Worm (Caenorhabditis elegans) whole organism, young adult: ENCODE results near the gene srbc-32.
A peak's percentile ranks its signal among the peaks of the same experiment; 100 is the strongest.

ENCODE experiments used
- B0336.3 ChIP-seq: fragments of 200-800 bp; sonication (Bioruptor generic); IDR thresholded peaks from 2 replicates; pipeline ENCODE4 v1.3.6; 2022; ENCODE audit warnings: missing genetic modification characterization, missing compliant biosample characterization
- F22D6.2 ChIP-seq: sonication (generic microtip); optimal IDR thresholded peaks from 2 replicates; lab custom pipeline; 2016; ENCODE audit warnings: mild to moderate bottlenecking, missing genetic modification characterization, missing compliant biosample characterization
- F57C9.4 ChIP-seq: sonication (generic microtip); optimal IDR thresholded peaks from 2 replicates; lab custom pipeline; 2017; ENCODE audit warnings: mild to moderate bottlenecking, missing genetic modification characterization, missing compliant biosample characterization
- K11D2.4 ChIP-seq: fragments of 200-800 bp; sonication (Bioruptor generic); IDR thresholded peaks from 2 replicates; pipeline ENCODE4 v1.3.6; 2022; ENCODE audit warnings: missing genetic modification reagents, missing genetic modification characterization, missing compliant biosample characterization
- Y56A3A.18 ChIP-seq: fragments of 200-800 bp; sonication (Bioruptor generic); IDR thresholded peaks from 2 replicates; pipeline ENCODE4 v1.3.6; 2022; ENCODE audit warnings: missing genetic modification reagents, missing genetic modification characterization, missing compliant biosample characterization
- bed-1 ChIP-seq: fragments of 200-800 bp; sonication (Bioruptor generic); IDR thresholded peaks from 2 replicates; pipeline ENCODE4 v1.3.6; 2022; ENCODE audit warnings: missing genetic modification reagents, missing genetic modification characterization, missing compliant biosample characterization
- bed-2 ChIP-seq: fragments of 200-800 bp; sonication (Bioruptor generic); IDR thresholded peaks from 2 replicates; pipeline ENCODE4 v1.3.6; 2022; ENCODE audit warnings: missing genetic modification reagents, missing genetic modification characterization, missing compliant biosample characterization
- ceh-27 ChIP-seq: fragments of 200-800 bp; sonication (Bioruptor generic); optimal IDR thresholded peaks from 2 replicates; lab custom pipeline; 2018; ENCODE audit warnings: mild to moderate bottlenecking, missing genetic modification characterization, moderate library complexity, missing compliant biosample characterization
- ceh-91 ChIP-seq: fragments of 200-800 bp; sonication (Bioruptor generic); IDR thresholded peaks from 2 replicates; pipeline ENCODE4 v1.3.6; 2022; ENCODE audit warnings: missing genetic modification reagents, missing genetic modification characterization, missing compliant biosample characterization
- dox-1 ChIP-seq: fragments of 200-800 bp; sonication (Bioruptor generic); IDR thresholded peaks from 2 replicates; pipeline ENCODE4 v1.3.6; 2022; ENCODE audit warnings: missing genetic modification reagents, missing genetic modification characterization, missing compliant biosample characterization
- dpff-1 ChIP-seq: sonication (generic microtip); optimal IDR thresholded peaks from 2 replicates; lab custom pipeline; 2017; ENCODE audit warnings: mild to moderate bottlenecking, missing genetic modification characterization, missing compliant biosample characterization
- dpl-1 ChIP-seq: fragments of 150-350 bp; optimal IDR thresholded peaks from 2 replicates; lab custom pipeline; 2014; ENCODE audit warnings: missing biosample characterization, missing genetic modification reagents, missing genetic modification characterization
- gei-17 ChIP-seq: fragments of 200-800 bp; sonication (Bioruptor generic); optimal IDR thresholded peaks from 2 replicates; lab custom pipeline; 2018; ENCODE audit warnings: mild to moderate bottlenecking, missing genetic modification characterization, missing compliant biosample characterization
- hlh-12 ChIP-seq: sonication (generic microtip); optimal IDR thresholded peaks from 2 replicates; lab custom pipeline; 2016; ENCODE audit warnings: missing genetic modification characterization, missing compliant biosample characterization
- hlh-26 ChIP-seq: fragments of 200-800 bp; sonication (Bioruptor generic); conservative IDR thresholded peaks from 2 replicates; pipeline ENCODE4 v1.3.6; 2022; ENCODE audit warnings: missing genetic modification reagents, missing genetic modification characterization, missing compliant biosample characterization
- hmg-1.2 ChIP-seq: fragments of 200-800 bp; sonication (Bioruptor generic); IDR thresholded peaks from 2 replicates; pipeline ENCODE4 v1.3.6; 2022; ENCODE audit warnings: missing genetic modification reagents, missing genetic modification characterization, missing compliant biosample characterization
- hsf-1 ChIP-seq: fragments of 200-800 bp; sonication (Bioruptor generic); IDR thresholded peaks from 2 replicates; pipeline ENCODE4 v1.3.6; 2022; ENCODE audit warnings: missing genetic modification reagents, missing genetic modification characterization, missing compliant biosample characterization
- let-607 ChIP-seq, 2 experiments: fragments of 200-800 bp in 1 of 2; sonication (Bioruptor generic) in 1 of 2; sonication (generic microtip) in 1 of 2; optimal IDR thresholded peaks; 2 replicates each; lab custom pipeline; 2016 to 2018; ENCODE audit warnings: mild to moderate bottlenecking in 2 of 2, missing compliant biosample characterization in 2 of 2, missing genetic modification characterization in 2 of 2, moderate library complexity in 2 of 2, missing genotype in 1 of 2
- lin-54 ChIP-seq: fragments of 200-800 bp; sonication (Bioruptor generic); optimal IDR thresholded peaks from 2 replicates; lab custom pipeline; 2018; ENCODE audit warnings: mild to moderate bottlenecking, missing genetic modification characterization, missing compliant biosample characterization
- madf-10 ChIP-seq: sonication (generic microtip); optimal IDR thresholded peaks from 2 replicates; lab custom pipeline; 2016; ENCODE audit warnings: mild to moderate bottlenecking, missing genetic modification characterization, missing compliant biosample characterization
- madf-3 ChIP-seq: fragments of 200-800 bp; sonication (Bioruptor generic); IDR thresholded peaks from 2 replicates; pipeline ENCODE4 v1.3.6; 2022; ENCODE audit warnings: missing genetic modification reagents, missing genetic modification characterization, missing compliant biosample characterization
- nhr-120 ChIP-seq: fragments of 200-800 bp; sonication (Bioruptor generic); IDR thresholded peaks from 2 replicates; pipeline ENCODE4 v1.3.6; 2022; ENCODE audit warnings: missing genetic modification characterization, missing compliant biosample characterization
- nhr-80 ChIP-seq: sonication (generic microtip); optimal IDR thresholded peaks from 2 replicates; lab custom pipeline; 2016; ENCODE audit warnings: missing genetic modification characterization, missing compliant biosample characterization
- pbrm-1 ChIP-seq: fragments of 200-800 bp; sonication (Bioruptor generic); IDR thresholded peaks from 2 replicates; pipeline ENCODE4 v1.3.6; 2022; ENCODE audit warnings: missing genetic modification reagents, missing genetic modification characterization, missing compliant biosample characterization
- pha-4 ChIP-seq: fragments of 150-350 bp; sonication (generic microtip); optimal IDR thresholded peaks from 2 replicates; lab custom pipeline; 2014; ENCODE audit warnings: missing biosample characterization, missing genetic modification reagents, missing genetic modification characterization
- rcor-1 ChIP-seq: fragments of 200-800 bp; sonication (Bioruptor generic); IDR thresholded peaks from 2 replicates; pipeline ENCODE4 v1.3.6; 2022; ENCODE audit warnings: missing genetic modification reagents, missing genetic modification characterization, missing compliant biosample characterization
- repo-1 ChIP-seq: sonication (generic microtip); optimal IDR thresholded peaks from 2 replicates; lab custom pipeline; 2017; ENCODE audit warnings: mild to moderate bottlenecking, missing genetic modification characterization, missing compliant biosample characterization
- rpc-1 ChIP-seq, 2 experiments: fragments of 150-350 bp in 1 of 2; sonication (generic microtip) in 1 of 2; optimal IDR thresholded peaks; 2 replicates each; lab custom pipeline; 2014 to 2018; ENCODE audit warnings: missing biosample characterization in 1 of 2, missing genetic modification characterization in 1 of 2, missing genetic modification reagents in 1 of 2, missing genotype in 1 of 2
- sdz-38 ChIP-seq: sonication (generic microtip); optimal IDR thresholded peaks from 2 replicates; lab custom pipeline; 2016; ENCODE audit warnings: missing genotype, missing genetic modification characterization, missing compliant biosample characterization
- snpc-1.1 ChIP-seq: sonication (generic microtip); optimal IDR thresholded peaks from 2 replicates; lab custom pipeline; 2017; ENCODE audit warnings: missing genetic modification characterization, mild to moderate bottlenecking, missing compliant biosample characterization, antibody characterized with exemption, moderate library complexity, missing genotype, missing genetic modification reagents; ENCODE audit not compliant: insufficient read depth
- snpc-1.3 ChIP-seq: sonication (generic microtip); optimal IDR thresholded peaks from 2 replicates; lab custom pipeline; 2017; ENCODE audit warnings: missing genetic modification characterization, mild to moderate bottlenecking, missing compliant biosample characterization, antibody characterized with exemption, moderate library complexity, missing genotype, missing genetic modification reagents; ENCODE audit not compliant: insufficient read depth
- snpc-3.4 ChIP-seq: sonication (generic microtip); optimal IDR thresholded peaks from 2 replicates; lab custom pipeline; 2017; ENCODE audit warnings: missing genetic modification characterization, mild to moderate bottlenecking, missing compliant biosample characterization, antibody characterized with exemption, moderate library complexity, missing genotype, missing genetic modification reagents
- tbp1 ChIP-seq: fragments of 200-800 bp; sonication (Bioruptor generic); optimal IDR thresholded peaks from 2 replicates; lab custom pipeline; 2018; ENCODE audit warnings: mild to moderate bottlenecking, missing genetic modification characterization, missing compliant biosample characterization
- tbx-9 ChIP-seq: sonication (generic microtip); optimal IDR thresholded peaks from 2 replicates; lab custom pipeline; 2016; ENCODE audit warnings: borderline replicate concordance, missing genetic modification characterization, inconsistent platforms, missing compliant biosample characterization
- unc-130 ChIP-seq: sonication (generic microtip); optimal IDR thresholded peaks from 2 replicates; lab custom pipeline; 2016; ENCODE audit warnings: missing genetic modification reagents, missing genetic modification characterization, missing compliant biosample characterization
- ztf-28 ChIP-seq: fragments of 200-800 bp; sonication (Bioruptor generic); IDR thresholded peaks from 2 replicates; pipeline ENCODE4 v1.3.6; 2022; ENCODE audit warnings: missing genetic modification reagents, missing genetic modification characterization, missing compliant biosample characterization
- ztf-3 ChIP-seq: fragments of 200-800 bp; sonication (Bioruptor generic); optimal IDR thresholded peaks from 2 replicates; lab custom pipeline; 2018; ENCODE audit warnings: mild to moderate bottlenecking, missing genetic modification characterization, missing compliant biosample characterization

Gene srbc-32

DNA sequence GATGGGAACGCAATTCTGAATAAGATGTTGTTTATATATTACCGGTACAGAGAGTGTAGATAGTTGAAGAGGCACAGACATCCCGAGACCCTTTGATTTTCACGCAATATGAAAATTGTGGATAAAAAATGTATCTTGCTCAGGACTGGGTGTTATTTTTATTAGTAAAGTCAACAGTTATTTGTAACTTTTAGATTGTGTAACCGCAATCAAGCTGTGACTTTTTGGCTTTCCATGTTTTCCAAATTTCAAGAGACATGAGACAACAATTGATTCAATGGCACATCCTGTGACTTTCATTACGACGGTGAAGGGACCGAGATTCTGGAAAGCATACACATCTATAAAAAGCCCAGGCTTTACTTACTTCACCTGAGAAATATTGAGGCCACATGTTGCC lies 10.5 kb downstream of the srbc-32 start:
- TF ChIP-seq bed-1 (GFP tag; lab: Robert Waterston, UW) (no peak), let-607 (tag; optimal IDR thresholded peaks at IDR 0.05; lab: Kevin White, UChicago) (no peak), ceh-91 (GFP tag; lab: Robert Waterston, UW) (no peak), gei-17 (no peak), hlh-12 (tag; lab: Kevin White, UChicago) (no peak), rpc-1 (optimal IDR thresholded peaks at IDR 0.05; lab: Kevin White, UChicago) (no peak), rpc-1 (tag; optimal IDR thresholded peaks at IDR 0.05; lab: Kevin White, UChicago) (no peak), nhr-120 (GFP tag; lab: Robert Waterston, UW) (no peak), K11D2.4 (GFP tag; lab: Robert Waterston, UW) (no peak), dpff-1 (no peak)

DNA sequence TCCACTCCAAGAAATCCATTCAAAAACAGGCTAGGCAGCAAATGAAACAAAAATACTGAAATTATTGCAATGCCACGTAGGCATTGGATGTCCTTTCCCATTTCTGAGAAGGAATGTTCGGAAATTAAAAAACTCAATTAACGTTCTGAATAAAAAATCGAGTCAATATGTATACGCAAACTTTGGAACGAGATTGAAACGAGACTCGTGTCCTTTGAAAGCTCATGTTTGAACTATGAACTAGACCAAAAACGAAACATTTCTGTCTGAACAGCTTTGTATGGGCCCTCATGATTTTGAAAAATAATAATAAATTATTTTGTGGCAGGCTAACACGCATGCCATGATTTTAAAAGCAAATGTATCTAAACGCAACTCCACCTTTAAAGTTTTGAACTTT lies 11.7 kb downstream of the srbc-32 start, which contains the start of gene oac-2:
TSS of gene oac-2 (minus strand) at position 101 of the 400 bp plus-strand sequence.
- TF ChIP-seq rcor-1 (GFP tag; lab: Robert Waterston, UW) (no peak), pha-4 (tag; lab: Kevin White, UChicago) (no peak), F57C9.4 (tag; lab: Kevin White, UChicago) (no peak), ceh-27 (no peak), lin-54 (GFP tag; lab: Kevin White, UChicago) (no peak), ztf-28 (GFP tag; lab: Robert Waterston, UW) (no peak), dpl-1 (no peak), hsf-1 (GFP tag; lab: Robert Waterston, UW) (no peak), tbx-9 (no peak), K11D2.4 (GFP tag; lab: Robert Waterston, UW) (no peak), repo-1 (tag; lab: Kevin White, UChicago) (no peak), B0336.3 (GFP tag; lab: Robert Waterston, UW) (no peak), madf-10 (tag; lab: Kevin White, UChicago) (no peak), bed-2 (no peak), sdz-38 (no peak), snpc-1.3 (tag; lab: Kevin White, UChicago) (no peak), snpc-1.1 (no peak), snpc-3.4 (tag; lab: Kevin White, UChicago) (no peak), ztf-3 (GFP tag; lab: Kevin White, UChicago) (no peak), hlh-26 (GFP tag; lab: Robert Waterston, UW) (no peak)

DNA sequence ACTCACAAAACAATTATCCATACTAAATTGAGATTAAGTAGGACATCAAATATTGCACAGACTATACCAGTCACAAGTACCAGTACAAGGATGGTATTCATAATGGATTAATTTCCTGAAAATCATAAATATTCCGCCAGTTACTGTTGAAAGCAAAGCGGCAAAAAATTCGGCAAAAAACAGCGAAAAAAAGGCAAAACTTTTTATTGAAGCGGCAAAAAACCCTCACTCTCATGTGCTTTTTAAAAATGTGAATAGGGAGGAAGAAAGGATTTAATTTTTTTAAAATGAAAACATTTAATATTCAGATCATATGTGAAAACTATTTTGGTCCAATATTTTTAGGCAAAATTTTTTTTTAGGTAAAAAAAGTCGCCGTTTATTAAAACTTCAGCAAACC lies 16.0 kb downstream of the srbc-32 start, which contains the start of gene srbc-29:
TSS of gene srbc-29 (minus strand) at position 101 of the 400 bp plus-strand sequence.
- TF ChIP-seq Y56A3A.18 (GFP tag; lab: Robert Waterston, UW) (no peak), dox-1 (GFP tag; lab: Robert Waterston, UW) (no peak), unc-130 (GFP tag; lab: Kevin White, UChicago) (no peak), madf-3 (GFP tag; lab: Robert Waterston, UW) (no peak), nhr-80 (tag; lab: Kevin White, UChicago) (no peak)
- TF ChIP-seq, all 124 proteins: peak for 0

DNA sequence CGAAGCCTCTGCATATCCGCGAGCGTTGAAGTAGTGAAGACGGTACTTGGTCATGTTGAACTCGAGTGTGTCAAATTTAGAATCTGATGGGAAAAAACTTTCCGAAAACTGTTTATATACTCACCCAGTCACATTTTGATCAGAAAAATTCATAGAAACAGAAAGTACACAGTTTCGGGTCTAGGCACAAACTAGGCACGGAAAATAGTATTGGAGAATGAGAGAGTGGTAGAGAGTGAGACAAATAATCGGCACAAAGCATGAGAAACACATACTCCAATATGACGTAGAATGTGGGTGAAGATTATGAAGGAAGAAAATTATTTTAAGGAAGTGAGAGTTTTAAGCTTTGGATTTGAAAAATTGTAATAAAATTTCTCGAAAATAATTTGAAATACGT lies 18.3 kb downstream of the srbc-32 start, which contains the start of gene gst-33:
TSS of gene gst-33 (minus strand) at position 127 of the 400 bp plus-strand sequence.
- TF ChIP-seq pbrm-1 (no peak), hmg-1.2 (GFP tag; lab: Robert Waterston, UW) (peak; percentile 88), F22D6.2 (tag; lab: Kevin White, UChicago) (no peak), ztf-3 (GFP tag; lab: Kevin White, UChicago) (no peak), tbp1 (GFP tag; lab: Kevin White, UChicago) (no peak)
